In genomic region chrIV:9801418-9801817, ce11 we compare ENCODE assay signal across 1 worm cellular context.
TF ChIP-seq lines count a peak whose summit lies in the region.

No protein-coding gene starts in this region.

TF ChIP-seq in whole organism, L4 larva, 104 proteins besides CTCF, POLR2A, EP300 and RAD21 (continued from another document):
- TF ChIP-seq ztf-11 (tag; optimal IDR thresholded peaks at IDR 0.05; lab: Kevin White, UChicago) (no peak), lin-38 (GFP tag; IDR thresholded peaks at IDR 0.05; lab: Robert Waterston, UW) (no peak), ctbp-1 (GFP tag; IDR thresholded peaks at IDR 0.05; lab: Robert Waterston, UW) (no peak), zfp-2 (tag; optimal IDR thresholded peaks at IDR 0.05; lab: Kevin White, UChicago) (no peak), Y5F2A.4 (GFP tag; optimal IDR thresholded peaks at IDR 0.05; lab: Kevin White, UChicago) (no peak), nhr-48 (tag; optimal IDR thresholded peaks at IDR 0.05; lab: Kevin White, UChicago) (peak; percentile 78), mes-2 (tag; optimal IDR thresholded peaks at IDR 0.05; lab: Kevin White, UChicago; ENCODE audit: poor library complexity, severe bottlenecking) (peak; percentile 26), ama-1 (optimal IDR thresholded peaks at IDR 0.05; lab: Kevin White, UChicago) (no peak), daf-12 (tag; optimal IDR thresholded peaks at IDR 0.05; lab: Kevin White, UChicago) (no peak), nhr-76 (tag; optimal IDR thresholded peaks at IDR 0.05; lab: Kevin White, UChicago) (no peak), nhr-77 (tag; optimal IDR thresholded peaks at IDR 0.05; lab: Kevin White, UChicago) (peak; percentile 92), pqm-1 (tag; optimal IDR thresholded peaks at IDR 0.05; lab: Kevin White, UChicago) (peak; percentile 98), ceh-62 (tag; optimal IDR thresholded peaks at IDR 0.05; lab: Kevin White, UChicago) (no peak)
